Fruit fly (Drosophila melanogaster) whole organism, prepupa: Measurements from ENCODE around the gene CG6688.

Source experiments
- Blimp-1 ChIP-seq: fragments of 200-800 bp; sonication (Bioruptor generic); optimal IDR thresholded peaks from 3 replicates; lab custom pipeline; 2017; ENCODE audit warnings: missing biosample characterization, missing genetic modification characterization, mild to moderate bottlenecking, moderate library complexity, missing genetic modification reagents
- CG10631 ChIP-seq: fragments of 200-800 bp; sonication (Bioruptor generic); optimal IDR thresholded peaks from 2 replicates; lab custom pipeline; 2016; ENCODE audit warnings: missing biosample characterization, missing genetic modification characterization
- CG11294 ChIP-seq: fragments of 200-800 bp; sonication (Bioruptor generic); IDR thresholded peaks from 2 replicates; pipeline ENCODE4 v1.3.6; 2022; ENCODE audit warnings: missing biosample characterization, missing genetic modification characterization
- CG11902 ChIP-seq: fragments of 200-800 bp; sonication (Bioruptor generic); optimal IDR thresholded peaks from 3 replicates; lab custom pipeline; 2016; ENCODE audit warnings: missing biosample characterization, missing genetic modification characterization
- CG15336 ChIP-seq: fragments of 200-800 bp; sonication (Bioruptor generic); IDR thresholded peaks from 2 replicates; pipeline ENCODE4 v1.3.6; 2022; ENCODE audit warnings: missing biosample characterization, missing genetic modification characterization
- CG16779 ChIP-seq: fragments of 200-800 bp; sonication (Bioruptor generic); optimal IDR thresholded peaks from 3 replicates; lab custom pipeline; 2017; ENCODE audit warnings: missing biosample characterization, mild to moderate bottlenecking, missing genetic modification characterization
- CG32006 ChIP-seq: fragments of 200-800 bp; sonication (Bioruptor generic); optimal IDR thresholded peaks from 3 replicates; lab custom pipeline; 2017; ENCODE audit warnings: missing biosample characterization, mild to moderate bottlenecking, missing genetic modification characterization
- CG3919 ChIP-seq: fragments of 200-800 bp; sonication (Bioruptor generic); optimal IDR thresholded peaks from 3 replicates; lab custom pipeline; 2016; ENCODE audit warnings: missing biosample characterization, missing genetic modification characterization
- CG6163 ChIP-seq: fragments of 200-800 bp; sonication (Bioruptor generic); IDR thresholded peaks from 3 replicates; pipeline ENCODE4 v1.3.6; 2022; ENCODE audit warnings: missing biosample characterization, missing genetic modification characterization
- CG6276 ChIP-seq: fragments of 200-800 bp; sonication (Bioruptor generic); optimal IDR thresholded peaks from 2 replicates; lab custom pipeline; 2017; ENCODE audit warnings: missing biosample characterization, mild to moderate bottlenecking, missing genetic modification characterization
- CG6808 ChIP-seq: fragments of 200-800 bp; sonication (Bioruptor generic); optimal IDR thresholded peaks from 3 replicates; lab custom pipeline; 2017; ENCODE audit warnings: missing biosample characterization, missing genetic modification characterization, mild to moderate bottlenecking, moderate library complexity, missing genetic modification reagents
- CG7368 ChIP-seq: fragments of 200-800 bp; sonication (Bioruptor generic); optimal IDR thresholded peaks from 3 replicates; lab custom pipeline; 2016; ENCODE audit warnings: missing biosample characterization, missing genetic modification characterization
- CG8119 ChIP-seq: fragments of 200-800 bp; sonication (Bioruptor generic); IDR thresholded peaks from 3 replicates; pipeline ENCODE4 v1.3.6; 2022; ENCODE audit warnings: missing biosample characterization, missing genetic modification characterization
- CG8319 ChIP-seq: fragments of 200-800 bp; sonication (Bioruptor generic); optimal IDR thresholded peaks from 3 replicates; lab custom pipeline; 2016; ENCODE audit warnings: missing biosample characterization, missing genetic modification characterization
- CG9139 ChIP-seq: fragments of 200-800 bp; sonication (Bioruptor generic); optimal IDR thresholded peaks from 3 replicates; lab custom pipeline; 2017; ENCODE audit warnings: missing biosample characterization, mild to moderate bottlenecking, missing genetic modification characterization
- Eip75B ChIP-seq: fragments of 200-800 bp; sonication (Bioruptor generic); optimal IDR thresholded peaks from 3 replicates; lab custom pipeline; 2016; ENCODE audit warnings: missing biosample characterization, missing genetic modification characterization
- Eip78C ChIP-seq: fragments of 200-800 bp; sonication (Bioruptor generic); peaks from one replicate; lab custom pipeline; 2016; ENCODE audit warnings: missing biosample characterization, missing genetic modification characterization
- Eip93F ChIP-seq: fragments of 200-800 bp; sonication (Bioruptor generic); optimal IDR thresholded peaks from 2 replicates; lab custom pipeline; 2016; ENCODE audit warnings: missing biosample characterization, mild to moderate bottlenecking, missing genetic modification characterization
- Gug ChIP-seq: fragments of 200-800 bp; sonication (Bioruptor generic); IDR thresholded peaks from 2 replicates; pipeline ENCODE4 v1.3.6; 2022; ENCODE audit warnings: missing biosample characterization, missing genetic modification characterization
- Hr38 ChIP-seq: sonication (Bioruptor generic); optimal IDR thresholded peaks from 2 replicates; lab custom pipeline; 2016; ENCODE audit warnings: missing biosample characterization, missing genetic modification characterization
- Hr39 ChIP-seq: fragments of 200-800 bp; sonication (Bioruptor generic); optimal IDR thresholded peaks from 2 replicates; lab custom pipeline; 2016; ENCODE audit warnings: missing biosample characterization, missing genetic modification characterization
- Hr4 ChIP-seq: fragments of 200-800 bp; sonication (Bioruptor generic); optimal IDR thresholded peaks from 3 replicates; lab custom pipeline; 2016; ENCODE audit warnings: missing biosample characterization, missing genetic modification characterization
- Lpt ChIP-seq: fragments of 200-800 bp; sonication (Bioruptor generic); optimal IDR thresholded peaks from 3 replicates; lab custom pipeline; 2016; ENCODE audit warnings: missing biosample characterization, missing genetic modification characterization
- OdsH ChIP-seq: fragments of 200-800 bp; sonication (Bioruptor generic); optimal IDR thresholded peaks from 3 replicates; lab custom pipeline; 2016; ENCODE audit warnings: missing biosample characterization, missing genetic modification characterization
- Smox ChIP-seq: fragments of 200-800 bp; sonication (Bioruptor generic); optimal IDR thresholded peaks from 3 replicates; lab custom pipeline; 2016; ENCODE audit warnings: missing biosample characterization, missing genetic modification characterization
- Sox14 ChIP-seq: fragments of 200-800 bp; sonication (Bioruptor generic); optimal IDR thresholded peaks from 3 replicates; lab custom pipeline; 2016; ENCODE audit warnings: missing biosample characterization, missing genetic modification characterization
- achi ChIP-seq: fragments of 200-800 bp; sonication (Bioruptor generic); optimal IDR thresholded peaks from 3 replicates; lab custom pipeline; 2016; ENCODE audit warnings: missing biosample characterization, missing genetic modification characterization
- cyc ChIP-seq: fragments of 200-800 bp; sonication (Bioruptor generic); optimal IDR thresholded peaks from 3 replicates; lab custom pipeline; 2016; ENCODE audit warnings: missing biosample characterization, missing genetic modification characterization
- dsx ChIP-seq: fragments of 200-800 bp; optimal IDR thresholded peaks from 3 replicates; lab custom pipeline; 2019; ENCODE audit warnings: missing biosample characterization, mild to moderate bottlenecking, missing genetic modification characterization, moderate library complexity; ENCODE audit not compliant: poor library complexity, severe bottlenecking
- eg ChIP-seq: fragments of 200-800 bp; sonication (Bioruptor generic); IDR thresholded peaks from 3 replicates; pipeline ENCODE4 v1.3.6; 2022; ENCODE audit warnings: missing biosample characterization, missing genetic modification characterization
- fkh ChIP-seq: fragments of 200-800 bp; sonication (Bioruptor generic); optimal IDR thresholded peaks from 3 replicates; lab custom pipeline; 2017; ENCODE audit warnings: missing biosample characterization, mild to moderate bottlenecking, missing genetic modification characterization, moderate library complexity
- lz ChIP-seq: fragments of 200-800 bp; sonication (Bioruptor generic); optimal IDR thresholded peaks from 3 replicates; lab custom pipeline; 2016; ENCODE audit warnings: missing biosample characterization, missing genetic modification characterization
- net ChIP-seq: fragments of 200-800 bp; sonication (Bioruptor generic); optimal IDR thresholded peaks from 3 replicates; lab custom pipeline; 2016; ENCODE audit warnings: missing biosample characterization, missing genetic modification characterization
- salr ChIP-seq, 2 experiments: fragments of 200-800 bp; sonication (Bioruptor generic); optimal IDR thresholded peaks; 3 replicates each; lab custom pipeline; 2016 to 2018; ENCODE audit warnings: missing biosample characterization in 2 of 2, missing genetic modification characterization in 2 of 2, mild to moderate bottlenecking in 1 of 2
- spab ChIP-seq: fragments of 200-800 bp; sonication (Bioruptor generic); optimal IDR thresholded peaks from 2 replicates; lab custom pipeline; 2017; ENCODE audit warnings: missing biosample characterization, mild to moderate bottlenecking, missing genetic modification characterization, missing genetic modification reagents
- ss ChIP-seq, 2 experiments: fragments of 200-800 bp; sonication (Bioruptor generic); optimal IDR thresholded peaks; 2 replicates in 1 of 2; 3 replicates in 1 of 2; lab custom pipeline; 2017 to 2018; ENCODE audit warnings: mild to moderate bottlenecking in 2 of 2, missing biosample characterization in 2 of 2, missing genetic modification characterization in 2 of 2, moderate library complexity in 1 of 2
- svp ChIP-seq: fragments of 200-800 bp; sonication (Bioruptor generic); peaks from one replicate; lab custom pipeline; 2016; ENCODE audit warnings: missing biosample characterization, missing genetic modification characterization

The CG6688 gene

dm6 chr3R:23009480-23010115, 2.6 kb upstream of the CG6688 start:
- TF ChIP-seq CG11294 (GFP tag; lab: Robert Waterston, UW) = peak; percentile 37
- TF ChIP-seq net (GFP tag; lab: Kevin White, UChicago) = no peak
- TF ChIP-seq Eip75B (GFP tag; lab: Kevin White, UChicago) = no peak
- no peak for TF ChIP-seq CG6808 (GFP tag; lab: Kevin White, UChicago)
- no peak for TF ChIP-seq fkh (GFP tag; lab: Kevin White, UChicago)
- no peak for TF ChIP-seq Hr39
- peak; percentile 40 for TF ChIP-seq Hr4 (GFP tag; lab: Kevin White, UChicago)
- peak; percentile 78 for TF ChIP-seq CG6163 (GFP tag; lab: Robert Waterston, UW)
- no peak for TF ChIP-seq Blimp-1 (GFP tag; lab: Kevin White, UChicago)
- no peak for TF ChIP-seq CG10631
- TF ChIP-seq CG7368 (GFP tag; lab: Kevin White, UChicago) = no peak
- peak; percentile 49; the same call in 1 of the 2 replicates for TF ChIP-seq Gug (GFP tag; lab: Robert Waterston, UW)
- peak; percentile 46 for TF ChIP-seq CG6276 (GFP tag; lab: Kevin White, UChicago)
- peak; percentile 79 for TF ChIP-seq eg (GFP tag; lab: Robert Waterston, UW)
- TF ChIP-seq Hr38 (GFP tag; lab: Kevin White, UChicago) = no peak
- TF ChIP-seq OdsH (GFP tag; lab: Kevin White, UChicago) = peak; percentile 35
- TF ChIP-seq Lpt (GFP tag; lab: Kevin White, UChicago) = peak; percentile 43
- TF ChIP-seq salr (GFP tag; optimal IDR thresholded peaks at IDR 0.05; lab: Kevin White, UChicago) = peak in 1 of 2 experiments; percentile 14
- TF ChIP-seq CG32006 (GFP tag; lab: Kevin White, UChicago) = peak; percentile 57
- peak; percentile 56 for TF ChIP-seq Eip78C (GFP tag; lab: Kevin White, UChicago)
- TF ChIP-seq dsx (GFP tag; lab: Kevin White, UChicago) = no peak
- TF ChIP-seq CG16779 (tag; lab: Kevin White, UChicago) = no peak
- no peak for TF ChIP-seq Eip93F (GFP tag; lab: Kevin White, UChicago)
- no peak for TF ChIP-seq spab (GFP tag; lab: Kevin White, UChicago)
- TF ChIP-seq lz = no peak
- no peak for TF ChIP-seq cyc (GFP tag; lab: Kevin White, UChicago)
- TF ChIP-seq Sox14 (GFP tag; lab: Kevin White, UChicago) = no peak
- peak; percentile 82 for TF ChIP-seq CG8119 (GFP tag; lab: Robert Waterston, UW)
- peak; percentile 17 for TF ChIP-seq achi (GFP tag; lab: Kevin White, UChicago)
- TF ChIP-seq svp = no peak
- TF ChIP-seq, all 60 proteins: peak for 13

dm6 chr3R:23010406-23010805, 1.8 kb upstream of the CG6688 start, which contains the start of gene CG34375:
Gene CG34375, minus strand, starts transcription at chr3R:23010562.
- peak; percentile 39; the same call in 1 of the 3 replicates for TF ChIP-seq CG8119 (GFP tag; lab: Robert Waterston, UW)
- 0 out of 2 replicates have a peak, but pooled peaks have one; percentile 33 for TF ChIP-seq CG15336 (GFP tag; lab: Robert Waterston, UW)
- TF ChIP-seq Eip78C (GFP tag; lab: Kevin White, UChicago) = peak; percentile 73
- TF ChIP-seq CG6163 (GFP tag; lab: Robert Waterston, UW) = peak; percentile 51; the same call in 2 of the 3 replicates
- TF ChIP-seq eg (GFP tag; lab: Robert Waterston, UW) = peak; percentile 62; the same call in 2 of the 3 replicates
- TF ChIP-seq ss (GFP tag; optimal IDR thresholded peaks at IDR 0.05; lab: Kevin White, UChicago) = no peak

- no peak for TF ChIP-seq CG9139 (GFP tag; lab: Kevin White, UChicago)
- TF ChIP-seq fkh (GFP tag; lab: Kevin White, UChicago) = peak; percentile 91
- no peak for TF ChIP-seq CG8319
- TF ChIP-seq CG3919 = no peak
- no peak for TF ChIP-seq Blimp-1 (GFP tag; lab: Kevin White, UChicago)
- TF ChIP-seq Eip78C (GFP tag; lab: Kevin White, UChicago) = peak; percentile 17
- TF ChIP-seq Smox (GFP tag; lab: Kevin White, UChicago) = no peak
- TF ChIP-seq CG11294 (GFP tag; lab: Robert Waterston, UW) = no peak
- no peak for TF ChIP-seq ss (GFP tag; optimal IDR thresholded peaks at IDR 0.05; lab: Kevin White, UChicago)
- no peak for TF ChIP-seq CG11902 (GFP tag; lab: Kevin White, UChicago)
Measured at dm6 chr3R:23013482-23013881, 1.3 kb downstream of the CG6688 start.
